Worm (Caenorhabditis elegans) whole organism, L2 larva: ENCODE results near the gene D2045.7.

Experiments
- C34F6.9 ChIP-seq: fragments of 150-350 bp; optimal IDR thresholded peaks from 2 replicates; lab custom pipeline; 2014; ENCODE audit warnings: missing biosample characterization, missing genetic modification characterization
- R02D3.7 ChIP-seq: fragments of 150-350 bp; optimal IDR thresholded peaks from 2 replicates; lab custom pipeline; 2014; ENCODE audit warnings: missing biosample characterization, missing genetic modification characterization
- Y55F3AM.14 ChIP-seq: fragments of 200-800 bp; sonication (Bioruptor generic); optimal IDR thresholded peaks from 2 replicates; lab custom pipeline; 2018; ENCODE audit warnings: mild to moderate bottlenecking, missing genetic modification characterization, missing compliant biosample characterization
- ZK546.5 ChIP-seq: sonication (generic microtip); optimal IDR thresholded peaks from 2 replicates; lab custom pipeline; 2017; ENCODE audit warnings: missing biosample characterization, missing genetic modification characterization
- alr-1 ChIP-seq: fragments of 150-350 bp; optimal IDR thresholded peaks from 2 replicates; lab custom pipeline; 2014; ENCODE audit warnings: missing biosample characterization, missing genetic modification characterization
- blmp-1 ChIP-seq: sonication (generic microtip); optimal IDR thresholded peaks from 2 replicates; lab custom pipeline; 2017; ENCODE audit warnings: missing genetic modification characterization, mild to moderate bottlenecking, missing compliant biosample characterization, antibody characterized with exemption, moderate library complexity; ENCODE audit not compliant: insufficient read depth
- ceh-16 ChIP-seq: fragments of 150-350 bp; optimal IDR thresholded peaks from 2 replicates; lab custom pipeline; 2014; ENCODE audit warnings: missing biosample characterization, missing genetic modification characterization
- crh-2 ChIP-seq: sonication (generic microtip); optimal IDR thresholded peaks from 2 replicates; lab custom pipeline; 2017; ENCODE audit warnings: missing biosample characterization, missing genetic modification characterization
- dmd-4 ChIP-seq: sonication (generic microtip); optimal IDR thresholded peaks from 2 replicates; lab custom pipeline; 2017; ENCODE audit warnings: missing biosample characterization, missing genetic modification characterization
- egl-27 ChIP-seq: sonication (generic microtip); optimal IDR thresholded peaks from 3 replicates; lab custom pipeline; 2017; ENCODE audit warnings: missing biosample characterization, missing genetic modification reagents, missing genetic modification characterization
- fos-1 ChIP-seq: fragments of 150-350 bp; optimal IDR thresholded peaks from 2 replicates; lab custom pipeline; 2014; ENCODE audit warnings: missing biosample characterization, missing genetic modification characterization
- gmeb-1 ChIP-seq: fragments of 150-350 bp; optimal IDR thresholded peaks from 2 replicates; lab custom pipeline; 2014; ENCODE audit warnings: missing biosample characterization, missing genetic modification characterization
- lin-11 ChIP-seq: fragments of 150-350 bp; sonication (generic microtip); optimal IDR thresholded peaks from 2 replicates; lab custom pipeline; 2014; ENCODE audit warnings: missing biosample characterization, missing genetic modification characterization, inconsistent platforms, mixed read lengths
- lsy-2 ChIP-seq, 2 experiments: fragments of 150-350 bp in 1 of 2; sonication (generic microtip) in 1 of 2; optimal IDR thresholded peaks; 2 replicates each; lab custom pipeline; 2014 to 2017; ENCODE audit warnings: missing biosample characterization in 2 of 2, missing genetic modification characterization in 2 of 2
- mbf-1 ChIP-seq: sonication (generic microtip); optimal IDR thresholded peaks from 2 replicates; lab custom pipeline; 2017; ENCODE audit warnings: missing biosample characterization, missing genetic modification characterization
- mdl-1 ChIP-seq, 2 experiments: fragments of 150-350 bp in 1 of 2; sonication (generic microtip) in 1 of 2; optimal IDR thresholded peaks; 2 replicates each; lab custom pipeline; 2017; ENCODE audit warnings: missing biosample characterization in 2 of 2, missing genetic modification characterization in 2 of 2
- nhr-10 ChIP-seq: sonication (generic microtip); optimal IDR thresholded peaks from 2 replicates; lab custom pipeline; 2017; ENCODE audit warnings: missing biosample characterization, missing genetic modification characterization
- nhr-129 ChIP-seq: fragments of 150-350 bp; optimal IDR thresholded peaks from 2 replicates; lab custom pipeline; 2014; ENCODE audit warnings: missing biosample characterization, missing genetic modification characterization
- nhr-21 ChIP-seq: fragments of 150-350 bp; optimal IDR thresholded peaks from 2 replicates; lab custom pipeline; 2014; ENCODE audit warnings: missing biosample characterization, missing genetic modification characterization
- nhr-237 ChIP-seq: fragments of 150-350 bp; optimal IDR thresholded peaks from 2 replicates; lab custom pipeline; 2014; ENCODE audit warnings: missing biosample characterization, missing genetic modification characterization
- nhr-25 ChIP-seq: fragments of 150-350 bp; sonication (generic microtip); optimal IDR thresholded peaks from 3 replicates; lab custom pipeline; 2014; ENCODE audit warnings: missing biosample characterization, missing genetic modification characterization
- nhr-6 ChIP-seq: fragments of 150-350 bp; optimal IDR thresholded peaks from 2 replicates; lab custom pipeline; 2014; ENCODE audit warnings: missing biosample characterization, missing genetic modification characterization
- peb-1 ChIP-seq: fragments of 150-350 bp; optimal IDR thresholded peaks from 2 replicates; lab custom pipeline; 2014; ENCODE audit warnings: missing biosample characterization, missing genetic modification characterization
- sem-4 ChIP-seq: fragments of 150-350 bp; optimal IDR thresholded peaks from 2 replicates; lab custom pipeline; 2014; ENCODE audit warnings: missing biosample characterization, missing genetic modification reagents, missing genetic modification characterization
- skn-1 ChIP-seq: sonication (generic microtip); optimal IDR thresholded peaks from 2 replicates; lab custom pipeline; 2017; ENCODE audit warnings: missing biosample characterization, missing genetic modification characterization
- sma-3 ChIP-seq: sonication (generic microtip); optimal IDR thresholded peaks from 2 replicates; lab custom pipeline; 2016; ENCODE audit warnings: missing genetic modification reagents, missing genetic modification characterization, missing compliant biosample characterization
- sma-9 ChIP-seq, 2 experiments: fragments of 150-350 bp in 1 of 2; sonication (generic microtip) in 1 of 2; optimal IDR thresholded peaks; 2 replicates each; lab custom pipeline; 2014 to 2016; ENCODE audit warnings: missing genetic modification characterization in 2 of 2, mild to moderate bottlenecking in 1 of 2, missing biosample characterization in 1 of 2, missing compliant biosample characterization in 1 of 2, missing genetic modification reagents in 1 of 2, moderate library complexity in 1 of 2
- snpc-4 ChIP-seq: fragments of 150-350 bp; optimal IDR thresholded peaks from 2 replicates; lab custom pipeline; 2014; ENCODE audit warnings: missing biosample characterization, missing genetic modification characterization
- unc-39 ChIP-seq: fragments of 150-350 bp; optimal IDR thresholded peaks from 2 replicates; lab custom pipeline; 2014; ENCODE audit warnings: missing biosample characterization, missing genetic modification characterization
- unc-55 ChIP-seq: fragments of 150-350 bp; sonication (generic microtip); optimal IDR thresholded peaks from 3 replicates; lab custom pipeline; 2014; ENCODE audit warnings: missing biosample characterization, missing genetic modification reagents, missing genetic modification characterization
- unc-62 ChIP-seq: fragments of 150-350 bp; optimal IDR thresholded peaks from 2 replicates; lab custom pipeline; 2014; ENCODE audit warnings: missing biosample characterization, missing genetic modification reagents, missing genetic modification characterization
- zag-1 ChIP-seq: fragments of 150-350 bp; optimal IDR thresholded peaks from 2 replicates; lab custom pipeline; 2014; ENCODE audit warnings: missing biosample characterization, missing genetic modification characterization
- ztf-1 ChIP-seq: fragments of 200-800 bp; sonication (Bioruptor generic); conservative IDR thresholded peaks from 2 replicates; pipeline ENCODE4 v1.3.6; 2022; ENCODE audit warnings: missing genetic modification characterization, missing compliant biosample characterization
- ztf-11 ChIP-seq: sonication (generic microtip); optimal IDR thresholded peaks from 2 replicates; lab custom pipeline; 2017; ENCODE audit warnings: missing biosample characterization, missing genetic modification characterization
- ztf-4 ChIP-seq: fragments of 150-350 bp; optimal IDR thresholded peaks from 2 replicates; lab custom pipeline; 2014; ENCODE audit warnings: missing biosample characterization, missing genetic modification characterization

D2045.7 gene

DNA sequence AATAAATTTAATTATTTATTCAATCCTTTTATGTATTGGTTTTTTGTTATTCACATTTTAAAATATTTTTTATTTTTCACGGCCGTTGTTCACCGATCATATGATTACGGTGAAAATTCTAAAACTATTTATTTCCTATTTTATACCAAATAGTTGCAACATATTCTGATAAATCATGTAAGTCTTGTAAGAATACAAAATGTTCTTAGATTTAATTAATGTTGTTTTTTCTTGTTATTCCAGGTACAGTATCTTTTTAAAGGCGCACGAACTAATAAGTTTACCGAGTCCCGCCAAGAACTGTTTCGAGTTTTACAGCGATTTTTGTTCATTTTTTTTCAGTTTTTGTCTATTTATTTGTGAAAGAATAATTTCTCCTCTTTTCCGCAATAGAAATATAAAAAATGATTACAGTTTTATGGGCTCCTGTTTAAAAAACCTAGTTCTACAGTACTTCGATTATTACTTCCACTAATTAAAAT is 9.7 kb upstream of the D2045.7 start, which contains the start of gene D2045.5:
D2045.5 (minus strand) TSS at position 51 of the 482 bp plus-strand sequence.
- TF ChIP-seq zag-1, result no peak
- TF ChIP-seq blmp-1 (tag; lab: Kevin White, UChicago), result no peak
- no peak for TF ChIP-seq nhr-129 (tag; lab: Kevin White, UChicago)

DNA sequence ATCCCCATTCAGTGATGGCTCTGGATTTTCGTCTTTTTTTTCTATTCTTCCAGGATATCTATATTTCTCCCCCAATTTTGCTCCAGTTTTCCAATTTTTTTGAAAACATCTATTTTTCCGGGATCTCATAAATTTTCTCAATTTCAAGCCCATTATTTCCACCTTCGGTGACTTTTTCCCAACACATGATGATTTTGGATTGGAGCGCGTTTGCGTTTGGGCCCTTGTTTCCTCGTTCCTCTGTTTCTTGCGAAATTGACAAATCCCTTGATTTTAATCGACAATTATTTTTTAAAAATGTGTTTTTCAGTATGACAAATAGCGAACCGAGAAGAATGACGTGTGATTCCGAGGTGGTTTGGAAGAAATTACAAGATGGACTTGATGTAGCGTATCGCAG is 8.4 kb upstream of the D2045.7 start, which contains the start of gene cul-1:
cul-1 (plus strand) TSS at position 311 of the 400 bp plus-strand sequence.
- no peak for TF ChIP-seq lsy-2 (tag; optimal IDR thresholded peaks at IDR 0.05; lab: Kevin White, UChicago)
- TF ChIP-seq mbf-1 (tag; lab: Kevin White, UChicago), result no peak
- no peak for TF ChIP-seq egl-27 (tag; lab: Kevin White, UChicago)
- no peak for TF ChIP-seq ztf-4 (tag; lab: Kevin White, UChicago)
- no peak for TF ChIP-seq alr-1 (tag; lab: Kevin White, UChicago)
- no peak for TF ChIP-seq ceh-16
- TF ChIP-seq nhr-129 (tag; lab: Kevin White, UChicago), result peak; percentile 47
- TF ChIP-seq ztf-11 (tag; lab: Kevin White, UChicago), result no peak
- TF ChIP-seq nhr-25, result no peak
- TF ChIP-seq unc-62 (GFP tag; lab: Kevin White, UChicago), result no peak
- no peak for TF ChIP-seq snpc-4 (tag; lab: Kevin White, UChicago)
- TF ChIP-seq unc-55 (GFP tag; lab: Kevin White, UChicago), result peak; percentile 40
- TF ChIP-seq sem-4 (tag; lab: Kevin White, UChicago), result no peak
- TF ChIP-seq nhr-10 (tag; lab: Kevin White, UChicago), result no peak
- TF ChIP-seq C34F6.9, result peak; percentile 53
- no peak for TF ChIP-seq zag-1
- TF ChIP-seq ZK546.5 (tag; lab: Kevin White, UChicago), result no peak
- no peak for TF ChIP-seq nhr-237 (tag; lab: Kevin White, UChicago)
- no peak for TF ChIP-seq nhr-21 (tag; lab: Kevin White, UChicago)
- no peak for TF ChIP-seq gmeb-1 (tag; lab: Kevin White, UChicago)
- peak; percentile 74 for TF ChIP-seq skn-1 (tag; lab: Kevin White, UChicago)
- TF ChIP-seq peb-1, result no peak
- TF ChIP-seq nhr-6 (tag; lab: Kevin White, UChicago), result no peak
- TF ChIP-seq, all 48 proteins: peak for 4

DNA sequence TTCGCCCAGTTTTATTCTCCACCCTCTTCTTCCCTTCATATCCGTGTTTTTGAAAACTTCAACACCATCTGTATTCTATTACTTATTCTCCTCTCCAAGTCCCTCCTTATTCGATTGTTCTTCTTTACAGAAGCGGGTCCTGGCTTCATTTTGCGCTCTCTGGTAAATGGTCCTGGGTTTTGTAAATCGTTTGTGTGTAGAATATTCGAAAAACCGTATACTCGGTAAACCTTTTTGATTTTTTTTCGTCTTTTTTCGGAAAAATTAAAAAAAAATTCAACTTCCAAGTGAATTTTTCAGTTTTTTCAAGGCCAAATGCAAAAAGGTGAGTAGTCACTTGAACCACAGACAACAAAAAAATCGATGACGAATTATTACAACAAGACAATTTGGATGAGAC is 4.3 kb upstream of the D2045.7 start, which contains the start of gene D2045.9:
D2045.9 (plus strand) TSS at position 301 of the 400 bp plus-strand sequence.
- TF ChIP-seq lin-11 (no peak), lsy-2 (tag; optimal IDR thresholded peaks at IDR 0.05; lab: Kevin White, UChicago) (no peak), R02D3.7 (tag; lab: Kevin White, UChicago) (no peak), dmd-4 (tag; lab: Kevin White, UChicago) (no peak), fos-1 (tag; lab: Kevin White, UChicago) (no peak), nhr-10 (tag; lab: Kevin White, UChicago) (no peak), skn-1 (tag; lab: Kevin White, UChicago) (no peak)

DNA sequence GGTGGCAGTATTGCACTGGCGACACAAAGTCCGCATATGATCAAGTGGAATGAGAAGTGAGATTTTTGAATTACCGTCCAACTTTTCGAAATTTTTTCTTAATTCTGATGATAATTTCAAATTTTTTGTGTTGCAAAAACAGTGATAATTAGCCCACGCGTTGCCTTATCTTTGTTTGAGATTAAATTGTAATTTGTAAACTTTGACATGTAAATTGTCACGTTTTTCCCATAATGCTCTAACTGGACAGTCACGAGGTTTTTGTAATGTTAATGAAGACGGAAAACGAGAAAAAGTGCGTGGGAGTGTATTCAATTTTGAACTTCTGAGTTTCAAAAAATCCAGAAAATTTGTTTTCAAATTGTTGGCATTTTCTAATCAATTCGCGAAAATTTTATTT is 2.2 kb downstream of the D2045.7 start:
- TF ChIP-seq skn-1 (tag; lab: Kevin White, UChicago) (peak; percentile 63), peb-1 (no peak), gmeb-1 (tag; lab: Kevin White, UChicago) (no peak)

DNA sequence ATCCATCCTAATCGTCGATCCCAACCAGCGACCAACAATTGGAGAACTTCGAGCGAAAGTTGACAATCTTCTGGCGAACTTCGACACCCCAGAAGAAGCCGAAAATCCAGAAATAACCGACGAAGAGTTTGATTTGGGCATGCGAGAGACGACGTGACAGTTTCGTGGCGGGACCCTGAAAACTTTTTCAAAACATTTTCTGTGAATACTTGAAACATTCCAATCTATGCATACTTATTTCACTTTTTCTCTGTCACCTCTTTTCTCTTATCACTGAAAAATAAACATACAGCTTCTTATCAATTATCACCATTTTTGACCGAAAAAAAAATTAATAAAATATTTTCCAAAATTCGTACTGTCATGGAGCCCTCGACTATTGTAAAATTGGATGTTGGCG is 2.7 kb downstream of the D2045.7 start, which contains the start of gene D2045.8:
D2045.8 (plus strand) TSS at position 301 of the 400 bp plus-strand sequence.
- TF ChIP-seq alr-1 (tag; lab: Kevin White, UChicago), result no peak
- no peak for TF ChIP-seq nhr-25
- TF ChIP-seq skn-1 (tag; lab: Kevin White, UChicago), result peak; percentile 36

DNA sequence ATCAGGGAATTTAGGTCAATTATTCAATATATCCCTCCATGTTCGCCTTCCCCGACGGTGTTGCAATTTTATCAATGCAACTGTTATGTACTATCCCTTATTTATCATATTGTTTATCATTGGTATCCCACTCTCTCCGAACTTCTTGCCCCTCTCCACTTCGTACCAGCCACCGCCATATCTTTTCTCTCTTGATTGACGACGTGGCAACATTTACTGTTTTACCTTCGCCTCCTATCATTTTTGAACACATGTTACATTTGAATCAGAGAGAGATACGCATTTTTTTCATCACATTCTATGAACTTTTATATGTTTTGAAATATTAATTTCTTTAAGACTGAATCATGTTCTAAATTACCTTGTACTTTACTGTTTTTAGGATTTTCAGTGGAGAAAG is 7.2 kb downstream of the D2045.7 start:
- TF ChIP-seq sma-9 (GFP tag; optimal IDR thresholded peaks at IDR 0.05; lab: Kevin White, UChicago) (no peak), sma-9 (tag; optimal IDR thresholded peaks at IDR 0.05; lab: Kevin White, UChicago) (no peak), peb-1 (no peak), gmeb-1 (tag; lab: Kevin White, UChicago) (no peak), unc-39 (no peak), mdl-1 (tag; optimal IDR thresholded peaks at IDR 0.05; lab: Kevin White, UChicago) (no peak), Y55F3AM.14 (GFP tag; lab: Kevin White, UChicago) (no peak), sma-3 (GFP tag; lab: Kevin White, UChicago) (peak; percentile 56), ceh-16 (no peak), crh-2 (tag; lab: Kevin White, UChicago) (peak; percentile 57), ztf-1 (GFP tag; lab: Robert Waterston, UW) (no peak), egl-27 (tag; lab: Kevin White, UChicago) (no peak), R02D3.7 (tag; lab: Kevin White, UChicago) (no peak), nhr-21 (tag; lab: Kevin White, UChicago) (peak; percentile 35), nhr-129 (tag; lab: Kevin White, UChicago) (no peak)
